Worm (Caenorhabditis elegans) whole organism, L3 larva: ENCODE data around the gene C50E3.13.

Experiments used
- ceh-16 ChIP-seq: sonication (generic microtip); optimal IDR thresholded peaks from 2 replicates; lab custom pipeline; 2017; ENCODE audit warnings: missing biosample characterization, missing genetic modification characterization
- elt-3 ChIP-seq, 3 experiments: fragments of 150-350 bp in 1 of 3; sonication (generic microtip) in 2 of 3; optimal IDR thresholded peaks; 2 replicates in 2 of 3; 4 replicates in 1 of 3; lab custom pipeline; 2014 to 2017; ENCODE audit warnings: missing biosample characterization in 3 of 3, missing genetic modification characterization in 3 of 3
- mdl-1 ChIP-seq: fragments of 150-350 bp; optimal IDR thresholded peaks from 2 replicates; lab custom pipeline; 2014; ENCODE audit warnings: missing biosample characterization, missing genetic modification characterization
- nhr-237 ChIP-seq: fragments of 150-350 bp; optimal IDR thresholded peaks from 2 replicates; lab custom pipeline; 2014; ENCODE audit warnings: missing biosample characterization, missing genetic modification characterization
- tbx-2 ChIP-seq: sonication (generic microtip); optimal IDR thresholded peaks from 2 replicates; lab custom pipeline; 2016; ENCODE audit warnings: mild to moderate bottlenecking, missing genetic modification characterization, missing compliant biosample characterization

- TF ChIP-seq mdl-1 (no peak), ceh-16 (tag; lab: Kevin White, UChicago) (no peak), nhr-237 (tag; lab: Kevin White, UChicago) (no peak), tbx-2 (no peak), elt-3 (tag; optimal IDR thresholded peaks at IDR 0.05; lab: Kevin White, UChicago) (no peak)
Observed at ce11 chrV:7609698-7610420, 14.2 kb downstream of the C50E3.13 start, which contains the start of the genes folt-3 and clec-214.
